Worm (Caenorhabditis elegans): ENCODE data around the gene Y51A2A.4.

DNA sequence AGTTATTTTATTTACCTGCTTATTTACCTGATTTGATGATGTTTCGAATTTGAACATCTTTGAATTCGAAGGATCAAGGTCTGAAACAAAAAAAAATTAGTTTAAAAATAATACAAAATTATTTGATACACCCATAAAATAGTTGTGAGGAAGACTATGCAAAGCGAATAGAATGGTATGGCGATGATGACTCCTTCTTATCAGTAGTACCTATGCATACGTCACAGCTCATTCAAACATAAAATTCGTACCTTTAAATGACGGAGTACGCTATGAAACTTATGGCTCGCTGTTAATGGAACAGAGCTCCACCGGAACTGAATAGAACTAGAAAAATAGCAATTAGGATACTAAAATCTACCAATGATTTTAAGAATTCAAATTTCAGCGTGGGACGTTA, 38.5 kb upstream of the Y51A2A.4 start, which contains the start of gene R10E8.1:
- TF ChIP-seq nhr-232 (tag; optimal IDR thresholded peaks at IDR 0.05): no peak
- no peak for TF ChIP-seq ama-1 (optimal IDR thresholded peaks at IDR 0.05)
- TF ChIP-seq C08G9.2 (tag; optimal IDR thresholded peaks at IDR 0.05): no peak
- TF ChIP-seq unc-55 (GFP tag; optimal IDR thresholded peaks at IDR 0.05): no peak
- TF ChIP-seq madf-2 (tag; optimal IDR thresholded peaks at IDR 0.05): no peak
- TF ChIP-seq ceh-9 (tag; optimal IDR thresholded peaks at IDR 0.05): no peak
